Fruit fly (Drosophila melanogaster): ENCODE results near the gene Faf2.

Faf2 gene

DNA sequence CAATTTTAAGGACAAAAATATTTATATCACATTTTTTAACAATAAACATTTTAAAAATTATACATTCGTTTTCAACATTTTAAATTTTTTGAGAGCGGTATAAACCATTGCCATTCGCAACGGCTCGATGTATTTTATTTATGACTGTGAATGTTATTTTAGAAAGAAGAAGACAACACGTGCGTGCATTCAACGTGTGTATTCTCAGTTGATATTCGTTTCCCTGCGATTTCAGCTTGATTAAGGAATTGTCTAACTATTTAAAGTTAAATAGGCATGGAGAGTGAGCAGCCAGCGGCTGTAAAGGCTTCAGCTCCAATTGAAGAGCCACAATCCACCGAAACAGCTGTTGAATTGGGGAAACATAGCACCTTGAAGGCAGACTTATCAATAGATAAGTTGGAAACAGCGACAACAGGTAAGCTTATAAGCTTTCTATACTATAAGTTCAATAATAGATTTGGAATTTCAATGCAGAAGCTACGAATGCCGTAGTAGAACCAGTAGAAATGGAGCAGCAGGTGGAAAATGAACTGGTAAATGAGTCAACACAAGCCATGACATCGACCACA, 9.8 kb downstream of the Faf2 start, which contains the start of gene CG10341:
Gene CG10341, plus strand, starts transcription at position 156 of the 572 bp plus-strand sequence.
- TF ChIP-seq ttk (optimal IDR thresholded peaks at IDR 0.05) (no peak), Myc (optimal IDR thresholded peaks at IDR 0.05) (no peak), h (optimal IDR thresholded peaks at IDR 0.05) (no peak), Sin3A (optimal IDR thresholded peaks at IDR 0.05) (no peak), insv (optimal IDR thresholded peaks at IDR 0.05) (no peak), psq (optimal IDR thresholded peaks at IDR 0.05) (no peak)

DNA sequence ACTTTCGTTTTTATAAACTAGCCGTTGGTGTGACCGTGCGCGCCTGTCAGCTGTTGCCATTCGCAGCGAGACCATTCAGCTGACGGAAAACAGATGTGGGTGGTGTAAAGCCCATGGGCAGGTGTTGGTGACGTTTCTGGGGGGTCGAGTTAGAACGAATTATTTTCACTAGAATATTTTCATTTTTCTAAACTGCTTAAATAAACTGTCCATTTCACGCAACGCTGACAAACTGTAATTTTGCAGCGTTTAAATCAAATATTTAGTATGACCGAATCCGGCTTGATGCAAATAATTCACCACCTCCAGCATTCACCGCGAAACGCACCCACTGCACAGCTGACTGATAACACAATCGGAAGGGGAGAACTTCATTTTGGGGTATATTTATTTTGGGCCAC, 13.1 kb downstream of the Faf2 start, which contains the start of the genes CG10383 and CG10338:
Gene CG10383, minus strand, starts transcription at position 199 of the 401 bp plus-strand sequence.
Gene CG10338, plus strand, starts transcription at position 261 of the 401 bp plus-strand sequence.
- no peak for TF ChIP-seq insv (optimal IDR thresholded peaks at IDR 0.05)
- no peak for TF ChIP-seq ttk (optimal IDR thresholded peaks at IDR 0.05)
- TF ChIP-seq Sin3A (optimal IDR thresholded peaks at IDR 0.05) = peak; percentile 81

- TF ChIP-seq insv (optimal IDR thresholded peaks at IDR 0.05) (no peak), ttk (optimal IDR thresholded peaks at IDR 0.05) (no peak), psq (optimal IDR thresholded peaks at IDR 0.05) (no peak), Sin3A (optimal IDR thresholded peaks at IDR 0.05) (no peak), Myc (optimal IDR thresholded peaks at IDR 0.05) (no peak), h (optimal IDR thresholded peaks at IDR 0.05) (no peak)
Observed at dm6 chr2L:18694724-18695105, 13.8 kb downstream of the Faf2 start.

dm6 chr2L:18693877-18694723, 14.4 kb downstream of the Faf2 start:
- TF ChIP-seq psq (optimal IDR thresholded peaks at IDR 0.05) (no peak), Sin3A (optimal IDR thresholded peaks at IDR 0.05) (no peak), ttk (optimal IDR thresholded peaks at IDR 0.05) (no peak), Myc (optimal IDR thresholded peaks at IDR 0.05) (no peak), h (optimal IDR thresholded peaks at IDR 0.05) (no peak), insv (optimal IDR thresholded peaks at IDR 0.05) (no peak)

dm6 chr2L:18689376-18689775, 19.1 kb downstream of the Faf2 start, which contains the start of gene CG10336:
Gene CG10336 (plus strand): TSS chr2L:18689528.
- no peak for TF ChIP-seq ttk (optimal IDR thresholded peaks at IDR 0.05)
- TF ChIP-seq Myc (optimal IDR thresholded peaks at IDR 0.05) = no peak
- no peak for TF ChIP-seq psq (optimal IDR thresholded peaks at IDR 0.05)
- no peak for TF ChIP-seq h (optimal IDR thresholded peaks at IDR 0.05)
- TF ChIP-seq insv (optimal IDR thresholded peaks at IDR 0.05) = no peak
- TF ChIP-seq Sin3A (optimal IDR thresholded peaks at IDR 0.05) = no peak

DNA sequence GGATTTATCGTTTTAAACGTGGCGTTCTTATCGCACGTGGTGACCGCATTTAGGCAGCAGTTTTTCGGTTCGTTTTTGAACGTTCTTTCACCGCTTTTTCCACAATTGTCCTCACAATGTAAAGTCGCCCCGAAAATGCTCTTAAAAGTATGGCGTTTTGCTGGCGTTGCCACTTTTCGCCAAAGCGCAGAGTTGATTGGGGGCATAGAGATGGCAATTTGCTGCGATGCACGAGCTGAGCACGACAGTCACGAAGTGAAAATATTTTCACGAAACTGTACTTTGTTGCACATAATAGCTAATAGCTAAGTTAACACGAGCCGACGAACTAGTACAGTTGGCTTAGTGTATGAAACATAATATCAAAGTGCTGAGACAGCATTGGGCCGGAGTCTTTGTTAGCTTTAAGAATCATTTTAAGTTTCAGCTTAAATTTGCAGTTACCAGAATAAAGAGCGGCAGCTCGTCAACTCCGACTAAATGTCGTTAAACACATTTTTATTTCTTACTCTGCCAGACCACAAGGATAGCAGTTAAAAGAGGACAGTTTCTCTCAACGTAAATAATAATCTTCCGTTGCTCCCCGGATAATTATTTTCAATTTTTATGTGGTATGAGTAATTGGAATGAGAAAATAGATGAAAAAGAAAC, 19.7 kb downstream of the Faf2 start, which contains the start of gene msl-1:
Gene msl-1, minus strand, starts transcription at position 155 of the 651 bp plus-strand sequence.
- TF ChIP-seq ttk (optimal IDR thresholded peaks at IDR 0.05) = no peak
- TF ChIP-seq Sin3A (optimal IDR thresholded peaks at IDR 0.05) = peak; percentile 23

- TF ChIP-seq psq (optimal IDR thresholded peaks at IDR 0.05) = no peak
- TF ChIP-seq ttk (optimal IDR thresholded peaks at IDR 0.05) = peak; percentile 91
Observed at dm6 chr2L:18687827-18688226, 20.7 kb downstream of the Faf2 start.

- TF ChIP-seq Sin3A (optimal IDR thresholded peaks at IDR 0.05) = no peak
- TF ChIP-seq h (optimal IDR thresholded peaks at IDR 0.05) = no peak
- no peak for TF ChIP-seq Myc (optimal IDR thresholded peaks at IDR 0.05)
- no peak for TF ChIP-seq insv (optimal IDR thresholded peaks at IDR 0.05)
- no peak for TF ChIP-seq ttk (optimal IDR thresholded peaks at IDR 0.05)
- TF ChIP-seq psq (optimal IDR thresholded peaks at IDR 0.05) = no peak
Observed at dm6 chr2L:18681903-18682302, 26.6 kb downstream of the Faf2 start, which contains the start of gene tos. Gene tos (minus strand): TSS chr2L:18682075.

DNA sequence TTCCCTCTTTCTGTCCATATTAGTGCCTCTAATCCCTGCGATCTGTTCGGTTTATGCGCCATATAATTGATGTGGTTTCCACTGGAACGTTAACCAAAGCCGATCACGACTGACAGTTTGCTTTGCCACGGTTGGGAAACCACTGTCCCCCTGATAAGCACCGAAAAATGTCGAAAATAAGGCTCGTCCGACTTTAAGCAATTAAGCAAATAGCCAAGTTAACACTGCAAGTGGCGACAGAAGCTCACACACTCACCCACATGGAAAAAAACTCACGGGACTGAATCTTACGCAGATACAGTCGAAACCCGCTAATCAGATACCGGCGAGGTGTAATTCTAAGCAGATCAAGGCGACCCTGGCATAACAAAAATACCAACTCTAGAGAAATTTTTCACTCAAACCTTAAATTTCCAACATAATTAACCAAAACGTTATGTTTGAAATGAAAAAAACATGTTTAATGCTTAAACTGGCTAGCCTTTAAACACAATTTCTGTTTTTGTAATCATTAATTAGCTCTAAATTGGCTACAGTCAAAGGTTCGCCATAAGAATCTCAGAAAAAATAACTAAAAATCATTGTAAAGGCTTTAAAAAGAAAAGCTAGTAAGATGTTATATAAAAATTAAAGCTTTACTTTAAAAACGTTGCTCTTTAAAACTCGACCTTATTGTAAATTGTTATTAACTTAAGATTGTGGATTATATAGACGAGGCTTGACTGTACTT, 30.4 kb downstream of the Faf2 start:
- TF ChIP-seq insv (optimal IDR thresholded peaks at IDR 0.05) (no peak), Myc (optimal IDR thresholded peaks at IDR 0.05) (no peak), ttk (optimal IDR thresholded peaks at IDR 0.05) (no peak), h (optimal IDR thresholded peaks at IDR 0.05) (no peak), psq (optimal IDR thresholded peaks at IDR 0.05) (no peak), Sin3A (optimal IDR thresholded peaks at IDR 0.05) (no peak)

- TF ChIP-seq Sin3A (optimal IDR thresholded peaks at IDR 0.05) (no peak), ttk (optimal IDR thresholded peaks at IDR 0.05) (no peak), h (optimal IDR thresholded peaks at IDR 0.05) (no peak), Myc (optimal IDR thresholded peaks at IDR 0.05) (no peak), insv (optimal IDR thresholded peaks at IDR 0.05) (no peak), psq (optimal IDR thresholded peaks at IDR 0.05) (no peak)
Observed at dm6 chr2L:18676948-18677820, 31.3 kb downstream of the Faf2 start, which contains the start of the genes Mst36Fa and CG31751. Gene Mst36Fa (minus strand): TSS chr2L:18676998. Gene CG31751 (plus strand): TSS chr2L:18677221.

DNA sequence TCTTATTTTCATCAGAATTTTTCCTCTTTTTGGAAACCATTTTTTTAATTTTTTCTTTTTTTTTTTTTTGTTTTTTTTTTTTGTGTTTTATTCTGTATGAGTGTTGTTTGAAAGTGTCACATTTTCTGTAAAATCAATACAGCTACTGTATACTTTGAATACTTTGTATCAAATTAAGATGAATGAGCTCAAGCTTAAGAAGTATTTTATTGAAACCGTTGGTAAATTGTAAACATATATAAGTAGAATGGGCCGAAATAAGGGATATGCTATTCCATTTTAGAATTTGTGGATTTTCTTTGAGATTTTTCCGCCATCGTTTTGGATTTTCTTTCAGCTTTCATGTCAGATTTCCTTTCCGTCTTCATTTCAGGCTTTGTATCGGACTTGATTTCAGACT, 33.5 kb downstream of the Faf2 start, which contains the start of gene Mst36Fb:
Gene Mst36Fb, minus strand, starts transcription at position 101 of the 400 bp plus-strand sequence.
- TF ChIP-seq insv (optimal IDR thresholded peaks at IDR 0.05) = no peak
- no peak for TF ChIP-seq h (optimal IDR thresholded peaks at IDR 0.05)
- no peak for TF ChIP-seq Sin3A (optimal IDR thresholded peaks at IDR 0.05)
- TF ChIP-seq psq (optimal IDR thresholded peaks at IDR 0.05) = no peak
- no peak for TF ChIP-seq ttk (optimal IDR thresholded peaks at IDR 0.05)
- no peak for TF ChIP-seq Myc (optimal IDR thresholded peaks at IDR 0.05)

Data from Kc167 (cell line).